Worm (Caenorhabditis elegans) whole organism, late embryonic: ENCODE measurements around the gene acl-8.
A peak's percentile ranks its signal among the peaks of the same experiment; 100 is the strongest.

Source experiments
- C08G9.2 ChIP-seq: sonication (generic microtip); optimal IDR thresholded peaks from 2 replicates; lab custom pipeline; 2016; ENCODE audit warnings: mild to moderate bottlenecking, missing genetic modification characterization, moderate library complexity, missing compliant biosample characterization
- C38D4.7 ChIP-seq: fragments of 200-800 bp; sonication (Bioruptor generic); optimal IDR thresholded peaks from 2 replicates; lab custom pipeline; 2018; ENCODE audit warnings: mild to moderate bottlenecking, missing genetic modification characterization, moderate library complexity, missing compliant biosample characterization
- K02D7.2 ChIP-seq: sonication (generic microtip); optimal IDR thresholded peaks from 2 replicates; lab custom pipeline; 2017; ENCODE audit warnings: mild to moderate bottlenecking, missing genetic modification characterization, missing compliant biosample characterization
- K09A11.1 ChIP-seq: sonication (generic microtip); optimal IDR thresholded peaks from 2 replicates; lab custom pipeline; 2017; ENCODE audit warnings: antibody characterized with exemption, mild to moderate bottlenecking, missing genetic modification characterization, missing compliant biosample characterization; ENCODE audit not compliant: insufficient read depth
- T23F11.4 ChIP-seq: fragments of 200-800 bp; sonication (Bioruptor generic); optimal IDR thresholded peaks from 2 replicates; lab custom pipeline; 2018; ENCODE audit warnings: mild to moderate bottlenecking, missing genetic modification characterization, missing compliant biosample characterization
- Y22D7AL.16 ChIP-seq: sonication (generic microtip); optimal IDR thresholded peaks from 2 replicates; lab custom pipeline; 2016; ENCODE audit warnings: missing genetic modification characterization, missing compliant biosample characterization
- ama-1 ChIP-seq: fragments of 150-350 bp; optimal IDR thresholded peaks from 2 replicates; lab custom pipeline; 2014
- ceh-14 ChIP-seq: sonication (generic microtip); optimal IDR thresholded peaks from 2 replicates; lab custom pipeline; 2016; ENCODE audit warnings: missing genotype, missing genetic modification characterization, missing compliant biosample characterization
- ceh-18 ChIP-seq: sonication (generic microtip); optimal IDR thresholded peaks from 2 replicates; lab custom pipeline; 2016; ENCODE audit warnings: missing genetic modification characterization, missing compliant biosample characterization
- ceh-2 ChIP-seq: sonication (generic microtip); optimal IDR thresholded peaks from 2 replicates; lab custom pipeline; 2016; ENCODE audit warnings: missing genotype, missing genetic modification characterization, missing compliant biosample characterization
- ceh-30 ChIP-seq: fragments of 150-350 bp; optimal IDR thresholded peaks from 2 replicates; lab custom pipeline; 2014; ENCODE audit warnings: missing biosample characterization, missing genetic modification characterization
- ceh-31 ChIP-seq: sonication (generic microtip); optimal IDR thresholded peaks from 2 replicates; lab custom pipeline; 2016; ENCODE audit warnings: missing genetic modification characterization, missing compliant biosample characterization
- ceh-34 ChIP-seq: sonication (generic microtip); optimal IDR thresholded peaks from 2 replicates; lab custom pipeline; 2016; ENCODE audit warnings: mild to moderate bottlenecking, missing genetic modification characterization, missing compliant biosample characterization
- ceh-6 ChIP-seq: fragments of 200-800 bp; sonication (Bioruptor generic); optimal IDR thresholded peaks from 2 replicates; lab custom pipeline; 2018; ENCODE audit warnings: mild to moderate bottlenecking, missing genetic modification characterization, missing compliant biosample characterization
- dmd-4 ChIP-seq: sonication (generic microtip); optimal IDR thresholded peaks from 2 replicates; lab custom pipeline; 2016; ENCODE audit warnings: borderline replicate concordance, missing genetic modification characterization, missing compliant biosample characterization
- ets-4 ChIP-seq: sonication (generic microtip); optimal IDR thresholded peaks from 2 replicates; lab custom pipeline; 2016; ENCODE audit warnings: missing genetic modification characterization, missing compliant biosample characterization
- fkh-6 ChIP-seq: sonication (generic microtip); optimal IDR thresholded peaks from 2 replicates; lab custom pipeline; 2016; ENCODE audit warnings: missing genetic modification characterization, missing compliant biosample characterization
- gmeb-2 ChIP-seq: sonication (generic microtip); optimal IDR thresholded peaks from 2 replicates; lab custom pipeline; 2016; ENCODE audit warnings: missing genetic modification characterization, inconsistent platforms, missing compliant biosample characterization
- hlh-13 ChIP-seq: fragments of 200-800 bp; sonication (Bioruptor generic); optimal IDR thresholded peaks from 2 replicates; lab custom pipeline; 2018; ENCODE audit warnings: mild to moderate bottlenecking, missing genetic modification characterization, missing compliant biosample characterization
- hlh-15 ChIP-seq: sonication (generic microtip); optimal IDR thresholded peaks from 2 replicates; lab custom pipeline; 2016; ENCODE audit warnings: missing genetic modification characterization, missing compliant biosample characterization
- hlh-30 ChIP-seq: sonication (generic microtip); optimal IDR thresholded peaks from 2 replicates; lab custom pipeline; 2017; ENCODE audit warnings: antibody characterized with exemption, missing genetic modification characterization, missing compliant biosample characterization; ENCODE audit not compliant: insufficient read depth
- hlh-6 ChIP-seq: sonication (generic microtip); optimal IDR thresholded peaks from 2 replicates; lab custom pipeline; 2016; ENCODE audit warnings: missing genotype, missing genetic modification characterization, missing compliant biosample characterization
- hlh-8 ChIP-seq: sonication (generic microtip); optimal IDR thresholded peaks from 2 replicates; lab custom pipeline; 2016; ENCODE audit warnings: missing genotype, missing genetic modification characterization, missing compliant biosample characterization
- lim-6 ChIP-seq: sonication (generic microtip); optimal IDR thresholded peaks from 2 replicates; lab custom pipeline; 2016; ENCODE audit warnings: missing genetic modification characterization, missing compliant biosample characterization
- lin-11 ChIP-seq: fragments of 200-800 bp; sonication (Bioruptor generic); optimal IDR thresholded peaks from 2 replicates; lab custom pipeline; 2018; ENCODE audit warnings: mild to moderate bottlenecking, missing genetic modification characterization, missing compliant biosample characterization
- mec-3 ChIP-seq: sonication (generic microtip); optimal IDR thresholded peaks from 2 replicates; lab custom pipeline; 2016; ENCODE audit warnings: borderline replicate concordance, missing genetic modification characterization, missing compliant biosample characterization
- nfya-1 ChIP-seq: sonication (generic microtip); optimal IDR thresholded peaks from 2 replicates; lab custom pipeline; 2017; ENCODE audit warnings: missing genetic modification characterization, mild to moderate bottlenecking, missing compliant biosample characterization, antibody characterized with exemption, moderate library complexity
- pat-9 ChIP-seq: fragments of 200-800 bp; sonication (Bioruptor generic); optimal IDR thresholded peaks from 2 replicates; lab custom pipeline; 2018; ENCODE audit warnings: mild to moderate bottlenecking, missing genetic modification characterization, moderate library complexity, missing compliant biosample characterization
- pax-1 ChIP-seq: fragments of 150-350 bp; optimal IDR thresholded peaks from 2 replicates; lab custom pipeline; 2014; ENCODE audit warnings: missing biosample characterization, missing genetic modification characterization
- pha-2 ChIP-seq: sonication (generic microtip); optimal IDR thresholded peaks from 2 replicates; lab custom pipeline; 2017; ENCODE audit warnings: mild to moderate bottlenecking, missing genetic modification characterization, missing compliant biosample characterization
- pqm-1 ChIP-seq: sonication (generic microtip); optimal IDR thresholded peaks from 2 replicates; lab custom pipeline; 2016; ENCODE audit warnings: missing genetic modification characterization, missing compliant biosample characterization
- ref-2 ChIP-seq: sonication (generic microtip); optimal IDR thresholded peaks from 2 replicates; lab custom pipeline; 2016; ENCODE audit warnings: missing genetic modification characterization, missing compliant biosample characterization
- sox-4 ChIP-seq: sonication (generic microtip); optimal IDR thresholded peaks from 2 replicates; lab custom pipeline; 2017; ENCODE audit warnings: mild to moderate bottlenecking, missing genetic modification characterization, inconsistent platforms, missing compliant biosample characterization
- tbx-2 ChIP-seq: sonication (generic microtip); optimal IDR thresholded peaks from 2 replicates; lab custom pipeline; 2016; ENCODE audit warnings: missing genetic modification characterization, missing compliant biosample characterization
- tbx-7 ChIP-seq: sonication (generic microtip); optimal IDR thresholded peaks from 2 replicates; lab custom pipeline; 2016; ENCODE audit warnings: missing genotype, missing genetic modification characterization, missing compliant biosample characterization
- ttx-3 ChIP-seq: sonication (generic microtip); optimal IDR thresholded peaks from 2 replicates; lab custom pipeline; 2016; ENCODE audit warnings: missing genetic modification reagents, missing genetic modification characterization, missing compliant biosample characterization
- unc-3 ChIP-seq, 2 experiments: fragments of 200-800 bp in 1 of 2; sonication (Bioruptor generic) in 1 of 2; sonication (generic microtip) in 1 of 2; conservative IDR thresholded peaks in 1 of 2; optimal IDR thresholded peaks in 1 of 2; 2 replicates each; pipeline versions ENCODE4 v1.3.6 to Lab custom; 2016 to 2022; ENCODE audit warnings: missing compliant biosample characterization in 2 of 2, missing genetic modification characterization in 2 of 2, missing genetic modification reagents in 1 of 2
- unc-42 ChIP-seq: sonication (generic microtip); optimal IDR thresholded peaks from 2 replicates; lab custom pipeline; 2016; ENCODE audit warnings: missing genotype, missing genetic modification characterization, missing compliant biosample characterization
- unc-55 ChIP-seq: sonication (generic microtip); optimal IDR thresholded peaks from 2 replicates; lab custom pipeline; 2017; ENCODE audit warnings: missing biosample characterization, missing genetic modification reagents, missing genetic modification characterization
- zip-5 ChIP-seq: sonication (generic microtip); optimal IDR thresholded peaks from 2 replicates; lab custom pipeline; 2016; ENCODE audit warnings: missing genetic modification characterization, missing compliant biosample characterization

The acl-8 gene

ce11 chrV:6433446-6434178, 17.1 kb upstream of the acl-8 start, which contains the start of the genes gad-1 and erfa-1:
Gene gad-1, minus strand, starts transcription at chrV:6433496.
Gene erfa-1, plus strand, starts transcription at chrV:6434128.
- TF ChIP-seq nfya-1 (tag; lab: Kevin White, UChicago), result peak; percentile 8
- TF ChIP-seq tbx-7 (tag; lab: Kevin White, UChicago), result peak; percentile 7
- no peak for TF ChIP-seq K02D7.2 (tag; lab: Kevin White, UChicago)
- no peak for TF ChIP-seq T23F11.4 (GFP tag; lab: Kevin White, UChicago)
- TF ChIP-seq pha-2 (tag; lab: Kevin White, UChicago), result no peak
- TF ChIP-seq tbx-2 (tag; lab: Kevin White, UChicago), result peak; percentile 68
- peak; percentile 67 for TF ChIP-seq ceh-2
- TF ChIP-seq mec-3 (tag; lab: Kevin White, UChicago), result no peak
- no peak for TF ChIP-seq lim-6 (tag; lab: Kevin White, UChicago)
- peak; percentile 15 for TF ChIP-seq hlh-8
- no peak for TF ChIP-seq unc-3 (GFP tag; conservative IDR thresholded peaks at IDR 0.05; lab: Robert Waterston, UW)
- no peak for TF ChIP-seq unc-3 (tag; optimal IDR thresholded peaks at IDR 0.05; lab: Kevin White, UChicago)
- no peak for TF ChIP-seq ttx-3 (tag; lab: Kevin White, UChicago)
- no peak for TF ChIP-seq C38D4.7
- TF ChIP-seq C08G9.2 (tag; lab: Kevin White, UChicago), result peak; percentile 80
- peak; percentile 53 for TF ChIP-seq ets-4
- peak; percentile 74 for TF ChIP-seq ceh-31 (tag; lab: Kevin White, UChicago)
- TF ChIP-seq ref-2, result peak; percentile 7
- TF ChIP-seq unc-42 (tag; lab: Kevin White, UChicago), result peak; percentile 35
- no peak for TF ChIP-seq dmd-4 (tag; lab: Kevin White, UChicago)

- TF ChIP-seq hlh-13 (GFP tag; lab: Kevin White, UChicago), result no peak
- TF ChIP-seq unc-55 (GFP tag; lab: Kevin White, UChicago), result no peak
- TF ChIP-seq ttx-3 (tag; lab: Kevin White, UChicago), result no peak
- no peak for TF ChIP-seq lin-11 (tag; lab: Kevin White, UChicago)
- TF ChIP-seq ceh-14 (tag; lab: Kevin White, UChicago), result no peak
- TF ChIP-seq unc-3 (GFP tag; conservative IDR thresholded peaks at IDR 0.05; lab: Robert Waterston, UW), result no peak
- no peak for TF ChIP-seq unc-3 (tag; optimal IDR thresholded peaks at IDR 0.05; lab: Kevin White, UChicago)
- TF ChIP-seq C38D4.7, result no peak
- TF ChIP-seq sox-4, result no peak
- TF ChIP-seq zip-5, result no peak
- no peak for TF ChIP-seq dmd-4 (tag; lab: Kevin White, UChicago)
- no peak for TF ChIP-seq T23F11.4 (GFP tag; lab: Kevin White, UChicago)
- TF ChIP-seq pax-1 (tag; lab: Kevin White, UChicago), result no peak
- no peak for TF ChIP-seq ets-4
- TF ChIP-seq hlh-6, result no peak
- TF ChIP-seq, all 69 proteins: peak for 0
These were observed 14.3 kb upstream of the acl-8 start, which contains the start of gene hpo-19 for ce11 chrV:6436332-6436731. Gene hpo-19, plus strand, starts transcription at chrV:6436645.

ce11 chrV:6438601-6439000, 12.1 kb upstream of the acl-8 start, which contains the start of gene T05H4.4:
Gene T05H4.4, plus strand, starts transcription at chrV:6438901.
- TF ChIP-seq C08G9.2 (tag; lab: Kevin White, UChicago) (no peak), mec-3 (tag; lab: Kevin White, UChicago) (no peak), nfya-1 (tag; lab: Kevin White, UChicago) (no peak), ceh-6 (GFP tag; lab: Kevin White, UChicago) (no peak), K02D7.2 (tag; lab: Kevin White, UChicago) (no peak), hlh-15 (tag; lab: Kevin White, UChicago) (no peak), K09A11.1 (tag; lab: Kevin White, UChicago) (no peak)

- TF ChIP-seq ceh-30 (tag; lab: Kevin White, UChicago) (no peak), hlh-8 (no peak), ceh-34 (tag; lab: Kevin White, UChicago) (no peak), hlh-30 (tag; lab: Kevin White, UChicago) (no peak), fkh-6 (tag; lab: Kevin White, UChicago) (no peak), gmeb-2 (tag; lab: Kevin White, UChicago) (no peak), ceh-18 (no peak), ref-2 (no peak), ama-1 (lab: Kevin White, UChicago) (no peak), ceh-14 (tag; lab: Kevin White, UChicago) (no peak), K02D7.2 (tag; lab: Kevin White, UChicago) (no peak), pqm-1 (tag; lab: Kevin White, UChicago) (no peak), ceh-31 (tag; lab: Kevin White, UChicago) (no peak), Y22D7AL.16 (tag; lab: Kevin White, UChicago) (no peak), pat-9 (tag; lab: Kevin White, UChicago) (no peak)
These were observed 9.1 kb upstream of the acl-8 start, which contains the start of gene T05H4.15 for ce11 chrV:6441613-6442012. Gene T05H4.15, minus strand, starts transcription at chrV:6441713.
